Worm (Caenorhabditis elegans): ENCODE data around the gene H05C05.2.

DNA sequence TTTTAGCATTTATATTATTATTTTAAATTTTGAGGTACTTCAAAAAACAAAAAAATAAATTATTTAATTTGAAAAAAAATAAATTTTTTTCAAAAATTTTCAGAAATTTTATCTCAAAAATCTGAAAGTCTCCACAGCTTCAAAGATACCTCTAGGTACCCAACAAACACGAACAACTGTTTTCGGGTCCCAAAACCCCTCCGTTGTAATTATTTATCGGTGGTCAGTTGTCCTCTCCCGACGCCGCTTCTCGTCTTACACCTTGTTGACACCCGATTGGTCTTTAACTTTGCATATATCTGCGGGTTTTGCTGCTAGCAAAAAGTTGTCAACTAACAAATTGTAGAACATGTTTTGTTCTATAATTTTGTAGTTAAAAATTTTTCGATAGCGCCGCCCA, 10.7 kb upstream of the H05C05.2 start:
- TF ChIP-seq ama-1 (optimal IDR thresholded peaks at IDR 0.05) (no peak), F13C5.2 (tag; optimal IDR thresholded peaks at IDR 0.05) (no peak), ceh-36 (tag; optimal IDR thresholded peaks at IDR 0.05) (no peak), B0310.2 (tag; optimal IDR thresholded peaks at IDR 0.05) (no peak), hmbx-1 (tag; optimal IDR thresholded peaks at IDR 0.05) (no peak), tra-4 (tag; optimal IDR thresholded peaks at IDR 0.05) (no peak), pes-1 (GFP tag; IDR thresholded peaks at IDR 0.05) (no peak), flt-1 (GFP tag; IDR thresholded peaks at IDR 0.05) (no peak)
